Fruit fly (Drosophila melanogaster) whole organism, embryonic: ENCODE data around the gene Gr5a.

Source experiments
- ATbp ChIP-seq: fragments of 200-800 bp; sonication (Bioruptor generic); optimal IDR thresholded peaks from 2 replicates; lab custom pipeline; 2017; ENCODE audit warnings: missing biosample characterization, mild to moderate bottlenecking, missing genetic modification characterization, missing genetic modification reagents
- CG10366 ChIP-seq: fragments of 200-800 bp; sonication (Bioruptor generic); IDR thresholded peaks from 2 replicates; pipeline ENCODE4 v1.3.6; 2022; ENCODE audit warnings: missing biosample characterization, missing genetic modification characterization
- CG11504 ChIP-seq: fragments of 200-800 bp; sonication (Bioruptor generic); optimal IDR thresholded peaks from 3 replicates; lab custom pipeline; 2019; ENCODE audit warnings: missing biosample characterization, mild to moderate bottlenecking, missing genetic modification characterization, moderate library complexity
- CG11560 ChIP-seq: fragments of 200-800 bp; sonication (Bioruptor generic); IDR thresholded peaks from 3 replicates; pipeline ENCODE4 v1.3.6; 2022; ENCODE audit warnings: missing biosample characterization, missing genetic modification characterization
- CG11723 ChIP-seq: fragments of 200-800 bp; sonication (Bioruptor generic); optimal IDR thresholded peaks from 2 replicates; lab custom pipeline; 2017; ENCODE audit warnings: missing biosample characterization, mild to moderate bottlenecking, missing genetic modification characterization
- CG12104 ChIP-seq: fragments of 200-800 bp; sonication (Bioruptor generic); optimal IDR thresholded peaks from 3 replicates; lab custom pipeline; 2016; ENCODE audit warnings: missing biosample characterization, missing genetic modification characterization
- CG12744 ChIP-seq: fragments of 200-800 bp; sonication (Bioruptor generic); optimal IDR thresholded peaks from 2 replicates; lab custom pipeline; 2016; ENCODE audit warnings: missing biosample characterization, missing genetic modification characterization
- CG14441 ChIP-seq: fragments of 200-800 bp; sonication (Bioruptor generic); IDR thresholded peaks from 2 replicates; pipeline ENCODE4 v1.3.6; 2022; ENCODE audit warnings: missing biosample characterization, missing genetic modification characterization
- CG14860 ChIP-seq: fragments of 200-800 bp; sonication (Bioruptor generic); IDR thresholded peaks from 3 replicates; pipeline ENCODE4 v1.3.6; 2022; ENCODE audit warnings: missing biosample characterization, missing genetic modification characterization; ENCODE audit not compliant: partially characterized antibody
- CG15269 ChIP-seq: fragments of 200-800 bp; sonication (Bioruptor generic); optimal IDR thresholded peaks from 2 replicates; lab custom pipeline; 2018; ENCODE audit warnings: missing biosample characterization, mild to moderate bottlenecking, missing genetic modification characterization, moderate library complexity
- CG16863 ChIP-seq: fragments of 200-800 bp; sonication (Bioruptor generic); optimal IDR thresholded peaks from 3 replicates; lab custom pipeline; 2016; ENCODE audit warnings: missing biosample characterization, missing genetic modification characterization
- CG17802 ChIP-seq: fragments of 200-800 bp; sonication (Bioruptor generic); optimal IDR thresholded peaks from 2 replicates; lab custom pipeline; 2018; ENCODE audit warnings: missing biosample characterization, mild to moderate bottlenecking, missing genetic modification characterization, moderate library complexity
- CG2129 ChIP-seq: fragments of 200-800 bp; sonication (Bioruptor generic); IDR thresholded peaks from 2 replicates; pipeline ENCODE4 v1.3.6; 2022; ENCODE audit warnings: missing biosample characterization, missing genetic modification characterization; ENCODE audit not compliant: partially characterized antibody
- CG32772 ChIP-seq: fragments of 200-800 bp; sonication (Bioruptor generic); IDR thresholded peaks from 2 replicates; pipeline ENCODE4 v1.3.6; 2022; ENCODE audit warnings: missing biosample characterization, missing genetic modification characterization
- CG34224 ChIP-seq: fragments of 200-800 bp; sonication (Bioruptor generic); IDR thresholded peaks from 3 replicates; pipeline ENCODE4 v1.3.6; 2022; ENCODE audit warnings: missing biosample characterization, missing genetic modification characterization; ENCODE audit not compliant: partially characterized antibody
- CG4360 ChIP-seq: fragments of 200-800 bp; sonication (Bioruptor generic); IDR thresholded peaks from 2 replicates; pipeline ENCODE4 v1.3.6; 2022; ENCODE audit warnings: missing biosample characterization, missing genetic modification characterization
- CG7357 ChIP-seq: fragments of 200-800 bp; sonication (Bioruptor generic); IDR thresholded peaks from 3 replicates; pipeline ENCODE4 v1.3.6; 2022; ENCODE audit warnings: missing biosample characterization, missing genetic modification characterization
- CG8290 ChIP-seq, 3 experiments: fragments of 200-800 bp; sonication (Bioruptor generic); optimal IDR thresholded peaks; 2 replicates each; lab custom pipeline; 2016 to 2019; ENCODE audit warnings: missing biosample characterization in 3 of 3, missing genetic modification characterization in 3 of 3, mild to moderate bottlenecking in 2 of 3, moderate library complexity in 1 of 3
- Camta ChIP-seq: fragments of 200-800 bp; sonication (Bioruptor generic); optimal IDR thresholded peaks from 2 replicates; lab custom pipeline; 2016; ENCODE audit warnings: missing biosample characterization, missing genetic modification characterization
- Dp ChIP-seq: fragments of 200-800 bp; sonication (Bioruptor generic); optimal IDR thresholded peaks from 2 replicates; lab custom pipeline; 2018; ENCODE audit warnings: missing biosample characterization, mild to moderate bottlenecking, missing genetic modification characterization, moderate library complexity
- Fer3 ChIP-seq: fragments of 200-800 bp; sonication (Bioruptor generic); optimal IDR thresholded peaks from 2 replicates; lab custom pipeline; 2018; ENCODE audit warnings: missing biosample characterization, mild to moderate bottlenecking, missing genetic modification characterization, moderate library complexity
- Gsc ChIP-seq: fragments of 200-800 bp; sonication (Bioruptor generic); IDR thresholded peaks from 2 replicates; pipeline ENCODE4 v1.3.6; 2022; ENCODE audit warnings: missing biosample characterization, missing genetic modification characterization
- Hr3 ChIP-seq: fragments of 200-800 bp; sonication (Bioruptor generic); optimal IDR thresholded peaks from 3 replicates; lab custom pipeline; 2016; ENCODE audit warnings: missing biosample characterization, missing genetic modification characterization
- NK7.1 ChIP-seq: fragments of 200-800 bp; sonication (Bioruptor generic); optimal IDR thresholded peaks from 3 replicates; lab custom pipeline; 2016; ENCODE audit warnings: missing biosample characterization, missing genetic modification characterization
- Oli ChIP-seq: fragments of 200-800 bp; sonication (Bioruptor generic); optimal IDR thresholded peaks from 2 replicates; lab custom pipeline; 2018; ENCODE audit warnings: missing biosample characterization, mild to moderate bottlenecking, missing genetic modification characterization, moderate library complexity
- Spps ChIP-seq: fragments of 200-800 bp; sonication (Bioruptor generic); optimal IDR thresholded peaks from 2 replicates; lab custom pipeline; 2018; ENCODE audit warnings: missing biosample characterization, mild to moderate bottlenecking, missing genetic modification characterization
- Vsx1 ChIP-seq: fragments of 200-800 bp; sonication (Bioruptor generic); optimal IDR thresholded peaks from 2 replicates; lab custom pipeline; 2017; ENCODE audit warnings: missing biosample characterization, mild to moderate bottlenecking, missing genetic modification characterization, missing genetic modification reagents
- al ChIP-seq: fragments of 200-800 bp; sonication (Bioruptor generic); IDR thresholded peaks from 2 replicates; pipeline ENCODE4 v1.3.6; 2022; ENCODE audit warnings: missing biosample characterization, missing genetic modification characterization
- aop ChIP-seq: fragments of 200-800 bp; sonication (Bioruptor generic); IDR thresholded peaks from 2 replicates; pipeline ENCODE4 v1.3.6; 2022; ENCODE audit warnings: missing biosample characterization, missing genetic modification characterization
- ato ChIP-seq: fragments of 200-800 bp; sonication (Bioruptor generic); IDR thresholded peaks from 2 replicates; pipeline ENCODE4 v1.3.6; 2022; ENCODE audit warnings: missing biosample characterization, missing genetic modification characterization; ENCODE audit not compliant: partially characterized antibody
- bsh ChIP-seq, 2 experiments: fragments of 200-800 bp; sonication (Bioruptor generic); optimal IDR thresholded peaks; 2 replicates each; lab custom pipeline; 2017 to 2018; ENCODE audit warnings: mild to moderate bottlenecking in 2 of 2, missing biosample characterization in 2 of 2, missing genetic modification characterization in 2 of 2, moderate library complexity in 1 of 2
- cwo ChIP-seq: fragments of 200-800 bp; sonication (Bioruptor generic); optimal IDR thresholded peaks from 3 replicates; lab custom pipeline; 2017; ENCODE audit warnings: missing biosample characterization, missing genetic modification characterization, mild to moderate bottlenecking, moderate library complexity, missing genetic modification reagents
- danr ChIP-seq: fragments of 200-800 bp; sonication (Bioruptor generic); IDR thresholded peaks from 2 replicates; pipeline ENCODE4 v1.3.6; 2022; ENCODE audit warnings: missing biosample characterization, missing genetic modification characterization
- dmrt99B ChIP-seq: fragments of 200-800 bp; sonication (Bioruptor generic); optimal IDR thresholded peaks from 2 replicates; lab custom pipeline; 2018; ENCODE audit warnings: missing biosample characterization, mild to moderate bottlenecking, missing genetic modification characterization, moderate library complexity
- dysf ChIP-seq: fragments of 200-800 bp; sonication (Bioruptor generic); IDR thresholded peaks from 3 replicates; pipeline ENCODE4 v1.3.6; 2022; ENCODE audit warnings: missing biosample characterization, missing genetic modification characterization
- fd3F ChIP-seq: fragments of 200-800 bp; sonication (Bioruptor generic); optimal IDR thresholded peaks from 2 replicates; lab custom pipeline; 2018; ENCODE audit warnings: missing biosample characterization, mild to moderate bottlenecking, missing genetic modification characterization, moderate library complexity
- gcm ChIP-seq: fragments of 200-800 bp; sonication (Bioruptor generic); optimal IDR thresholded peaks from 2 replicates; lab custom pipeline; 2019; ENCODE audit warnings: missing biosample characterization, mild to moderate bottlenecking, missing genetic modification characterization, moderate library complexity
- gcm2 ChIP-seq: fragments of 200-800 bp; sonication (Bioruptor generic); optimal IDR thresholded peaks from 2 replicates; lab custom pipeline; 2016; ENCODE audit warnings: missing biosample characterization, missing genetic modification characterization
- jing ChIP-seq: fragments of 200-800 bp; sonication (Bioruptor generic); optimal IDR thresholded peaks from 2 replicates; lab custom pipeline; 2018; ENCODE audit warnings: missing biosample characterization, mild to moderate bottlenecking, missing genetic modification characterization
- lov ChIP-seq, 2 experiments: fragments of 200-800 bp in 1 of 2; fragments of >200 bp in 1 of 2; sonication (Bioruptor generic) in 1 of 2; IDR thresholded peaks in 1 of 2; optimal IDR thresholded peaks in 1 of 2; 2 replicates in 1 of 2; 3 replicates in 1 of 2; pipeline versions ENCODE4 v1.3.6 to Lab custom; 2017 to 2022; ENCODE audit warnings: missing biosample characterization in 1 of 2, missing genetic modification characterization in 1 of 2
- maf-S ChIP-seq: fragments of 200-800 bp; sonication (Bioruptor generic); optimal IDR thresholded peaks from 2 replicates; lab custom pipeline; 2016; ENCODE audit warnings: missing biosample characterization, missing genetic modification characterization
- mam ChIP-seq: fragments of 200-800 bp; sonication (Bioruptor generic); optimal IDR thresholded peaks from 3 replicates; lab custom pipeline; 2016; ENCODE audit warnings: missing biosample characterization, missing genetic modification characterization
- oc ChIP-seq: fragments of 200-800 bp; sonication (Bioruptor generic); optimal IDR thresholded peaks from 2 replicates; lab custom pipeline; 2018; ENCODE audit warnings: missing biosample characterization, mild to moderate bottlenecking, missing genetic modification characterization, moderate library complexity
- p53 ChIP-seq: fragments of 200-800 bp; sonication (Bioruptor generic); optimal IDR thresholded peaks from 2 replicates; lab custom pipeline; 2016; ENCODE audit warnings: missing biosample characterization, missing genetic modification characterization
- rib ChIP-seq: fragments of 200-800 bp; sonication (Bioruptor generic); IDR thresholded peaks from 2 replicates; pipeline ENCODE4 v1.3.6; 2022; ENCODE audit warnings: missing biosample characterization, missing genetic modification characterization
- ro ChIP-seq: fragments of 200-800 bp; sonication (Bioruptor generic); IDR thresholded peaks from 2 replicates; pipeline ENCODE4 v1.3.6; 2022; ENCODE audit warnings: missing biosample characterization, missing genetic modification characterization
- seq ChIP-seq: fragments of 200-800 bp; sonication (Bioruptor generic); IDR thresholded peaks from 2 replicates; pipeline ENCODE4 v1.3.6; 2022; ENCODE audit warnings: missing biosample characterization, missing genetic modification characterization
- stwl ChIP-seq: fragments of 200-800 bp; sonication (Bioruptor generic); optimal IDR thresholded peaks from 3 replicates; lab custom pipeline; 2018; ENCODE audit warnings: missing biosample characterization, mild to moderate bottlenecking, missing genetic modification characterization, moderate library complexity
- zen ChIP-seq: fragments of 200-800 bp; sonication (Bioruptor generic); optimal IDR thresholded peaks from 3 replicates; lab custom pipeline; 2018; ENCODE audit warnings: missing biosample characterization, mild to moderate bottlenecking, missing genetic modification characterization, moderate library complexity
- zf30C ChIP-seq: fragments of 200-800 bp; sonication (Bioruptor generic); optimal IDR thresholded peaks from 3 replicates; lab custom pipeline; 2018; ENCODE audit warnings: missing biosample characterization, mild to moderate bottlenecking, missing genetic modification characterization

Gr5a gene

dm6 chrX:5646228-5646627, 34.2 kb upstream of the Gr5a start (continued):
- TF ChIP-seq NK7.1 (GFP tag; lab: Kevin White, UChicago): no peak
- TF ChIP-seq cwo (GFP tag; lab: Kevin White, UChicago): no peak
- TF ChIP-seq maf-S (GFP tag; lab: Kevin White, UChicago): no peak
- TF ChIP-seq gcm (GFP tag; lab: Kevin White, UChicago): no peak
- TF ChIP-seq ro (GFP tag; lab: Robert Waterston, UW): no peak
- no peak for TF ChIP-seq CG11723 (GFP tag; lab: Kevin White, UChicago)
- TF ChIP-seq CG32772 (GFP tag; lab: Robert Waterston, UW): no peak
- no peak for TF ChIP-seq CG34224 (GFP tag; lab: Robert Waterston, UW)
- TF ChIP-seq mam: no peak
- TF ChIP-seq Camta (GFP tag; lab: Kevin White, UChicago): no peak
- TF ChIP-seq ATbp (GFP tag; lab: Kevin White, UChicago): peak; percentile 11
- TF ChIP-seq oc (tag; lab: Kevin White, UChicago): peak; percentile 18
- no peak for TF ChIP-seq CG11560 (tag; lab: Robert Waterston, UW)
- no peak for TF ChIP-seq CG12104 (GFP tag; lab: Kevin White, UChicago)
- TF ChIP-seq CG4360 (GFP tag; lab: Robert Waterston, UW): no peak
- no peak for TF ChIP-seq CG8290 (GFP tag; optimal IDR thresholded peaks at IDR 0.05; lab: Kevin White, UChicago)
- TF ChIP-seq CG8290 (tag; optimal IDR thresholded peaks at IDR 0.05; lab: Kevin White, UChicago): no peak
- no peak for TF ChIP-seq Gsc (GFP tag; lab: Robert Waterston, UW)
- no peak for TF ChIP-seq Fer3 (tag; lab: Kevin White, UChicago)
- peak in 1 of 2 experiments; percentile 56 for TF ChIP-seq bsh (GFP tag; optimal IDR thresholded peaks at IDR 0.05; lab: Kevin White, UChicago)
- no peak for TF ChIP-seq seq
- no peak for TF ChIP-seq al (GFP tag; lab: Robert Waterston, UW)
- no peak for TF ChIP-seq Dp (GFP tag; lab: Kevin White, UChicago)
- TF ChIP-seq CG17802 (tag; lab: Kevin White, UChicago): no peak
- TF ChIP-seq zen: no peak
- TF ChIP-seq danr (GFP tag; lab: Robert Waterston, UW): no peak
- no peak for TF ChIP-seq Hr3 (GFP tag; lab: Kevin White, UChicago)
- no peak for TF ChIP-seq CG12744 (GFP tag; lab: Kevin White, UChicago)
- TF ChIP-seq Vsx1 (GFP tag; lab: Kevin White, UChicago): no peak
- TF ChIP-seq dysf (GFP tag; lab: Robert Waterston, UW): no peak
- no peak for TF ChIP-seq CG14860 (GFP tag; lab: Robert Waterston, UW)
- no peak for TF ChIP-seq jing (GFP tag; lab: Kevin White, UChicago)
- no peak for TF ChIP-seq ato (GFP tag; lab: Robert Waterston, UW)
- peak; percentile 18 for TF ChIP-seq zf30C
- TF ChIP-seq Spps (tag; lab: Kevin White, UChicago): no peak
- no peak for TF ChIP-seq CG14441
- peak; percentile 53 for TF ChIP-seq CG11504 (tag; lab: Kevin White, UChicago)
- no peak for TF ChIP-seq gcm2
- TF ChIP-seq fd3F (GFP tag; lab: Kevin White, UChicago): no peak
- peak; percentile 4 for TF ChIP-seq Oli (tag; lab: Kevin White, UChicago)
- TF ChIP-seq CG15269 (tag; lab: Kevin White, UChicago): peak; percentile 14
- TF ChIP-seq aop (GFP tag; lab: Robert Waterston, UW): no peak
- no peak for TF ChIP-seq CG10366 (GFP tag; lab: Robert Waterston, UW)
- TF ChIP-seq p53: no peak
- TF ChIP-seq lov (optimal IDR thresholded peaks at IDR 0.05; lab: Kevin White, UChicago): no peak
- no peak for TF ChIP-seq lov (GFP tag; IDR thresholded peaks at IDR 0.05; lab: Robert Waterston, UW)
- TF ChIP-seq stwl (tag; lab: Kevin White, UChicago): no peak
- no peak for TF ChIP-seq rib (GFP tag; lab: Robert Waterston, UW)
- TF ChIP-seq dmrt99B (tag; lab: Kevin White, UChicago): no peak
- no peak for TF ChIP-seq CG7357 (GFP tag; lab: Robert Waterston, UW)
- no peak for TF ChIP-seq CG16863 (GFP tag; lab: Kevin White, UChicago)
- no peak for TF ChIP-seq CG2129 (GFP tag; lab: Robert Waterston, UW)
